Worm (Caenorhabditis elegans) whole organism, late embryonic: ENCODE results near the gene irld-51.

Source experiments
- C38D4.7 ChIP-seq: fragments of 200-800 bp; sonication (Bioruptor generic); optimal IDR thresholded peaks from 2 replicates; lab custom pipeline; 2018; ENCODE audit warnings: mild to moderate bottlenecking, missing genetic modification characterization, moderate library complexity, missing compliant biosample characterization
- T23F11.4 ChIP-seq: fragments of 200-800 bp; sonication (Bioruptor generic); optimal IDR thresholded peaks from 2 replicates; lab custom pipeline; 2018; ENCODE audit warnings: mild to moderate bottlenecking, missing genetic modification characterization, missing compliant biosample characterization
- Y22D7AL.16 ChIP-seq: sonication (generic microtip); optimal IDR thresholded peaks from 2 replicates; lab custom pipeline; 2016; ENCODE audit warnings: missing genetic modification characterization, missing compliant biosample characterization
- ama-1 ChIP-seq: fragments of 150-350 bp; optimal IDR thresholded peaks from 2 replicates; lab custom pipeline; 2014
- ceh-18 ChIP-seq: sonication (generic microtip); optimal IDR thresholded peaks from 2 replicates; lab custom pipeline; 2016; ENCODE audit warnings: missing genetic modification characterization, missing compliant biosample characterization
- ceh-22 ChIP-seq: sonication (generic microtip); optimal IDR thresholded peaks from 2 replicates; lab custom pipeline; 2017; ENCODE audit warnings: missing biosample characterization, missing genetic modification characterization
- ceh-24 ChIP-seq: sonication (generic microtip); optimal IDR thresholded peaks from 2 replicates; lab custom pipeline; 2016; ENCODE audit warnings: mild to moderate bottlenecking, missing genetic modification characterization, missing compliant biosample characterization
- ceh-30 ChIP-seq: fragments of 150-350 bp; optimal IDR thresholded peaks from 2 replicates; lab custom pipeline; 2014; ENCODE audit warnings: missing biosample characterization, missing genetic modification characterization
- ceh-31 ChIP-seq: sonication (generic microtip); optimal IDR thresholded peaks from 2 replicates; lab custom pipeline; 2016; ENCODE audit warnings: missing genetic modification characterization, missing compliant biosample characterization
- ceh-34 ChIP-seq: sonication (generic microtip); optimal IDR thresholded peaks from 2 replicates; lab custom pipeline; 2016; ENCODE audit warnings: mild to moderate bottlenecking, missing genetic modification characterization, missing compliant biosample characterization
- ceh-45 ChIP-seq: fragments of 200-800 bp; sonication (Bioruptor generic); IDR thresholded peaks from 2 replicates; pipeline ENCODE4 v1.3.6; 2022; ENCODE audit warnings: missing genetic modification reagents, missing genetic modification characterization, missing compliant biosample characterization
- ceh-48 ChIP-seq: sonication (generic microtip); optimal IDR thresholded peaks from 2 replicates; lab custom pipeline; 2016; ENCODE audit warnings: missing genetic modification characterization, inconsistent platforms, missing compliant biosample characterization
- ceh-6 ChIP-seq: fragments of 200-800 bp; sonication (Bioruptor generic); optimal IDR thresholded peaks from 2 replicates; lab custom pipeline; 2018; ENCODE audit warnings: mild to moderate bottlenecking, missing genetic modification characterization, missing compliant biosample characterization
- ceh-9 ChIP-seq: sonication (generic microtip); optimal IDR thresholded peaks from 2 replicates; lab custom pipeline; 2016; ENCODE audit warnings: mild to moderate bottlenecking, missing genetic modification characterization, inconsistent platforms, missing compliant biosample characterization
- che-1 ChIP-seq: sonication (generic microtip); optimal IDR thresholded peaks from 2 replicates; lab custom pipeline; 2016; ENCODE audit warnings: mild to moderate bottlenecking, missing genetic modification characterization, missing compliant biosample characterization
- dmd-4 ChIP-seq: sonication (generic microtip); optimal IDR thresholded peaks from 2 replicates; lab custom pipeline; 2016; ENCODE audit warnings: borderline replicate concordance, missing genetic modification characterization, missing compliant biosample characterization
- ets-4 ChIP-seq: sonication (generic microtip); optimal IDR thresholded peaks from 2 replicates; lab custom pipeline; 2016; ENCODE audit warnings: missing genetic modification characterization, missing compliant biosample characterization
- eyg-1 ChIP-seq: sonication (generic microtip); optimal IDR thresholded peaks from 2 replicates; lab custom pipeline; 2016; ENCODE audit warnings: missing genotype, missing genetic modification characterization, missing compliant biosample characterization
- fax-1 ChIP-seq: sonication (generic microtip); optimal IDR thresholded peaks from 2 replicates; lab custom pipeline; 2016; ENCODE audit warnings: missing genotype, missing genetic modification characterization, missing compliant biosample characterization
- gmeb-2 ChIP-seq: sonication (generic microtip); optimal IDR thresholded peaks from 2 replicates; lab custom pipeline; 2016; ENCODE audit warnings: missing genetic modification characterization, inconsistent platforms, missing compliant biosample characterization
- hlh-15 ChIP-seq: sonication (generic microtip); optimal IDR thresholded peaks from 2 replicates; lab custom pipeline; 2016; ENCODE audit warnings: missing genetic modification characterization, missing compliant biosample characterization
- hlh-30 ChIP-seq: sonication (generic microtip); optimal IDR thresholded peaks from 2 replicates; lab custom pipeline; 2017; ENCODE audit warnings: antibody characterized with exemption, missing genetic modification characterization, missing compliant biosample characterization; ENCODE audit not compliant: insufficient read depth
- hlh-8 ChIP-seq: sonication (generic microtip); optimal IDR thresholded peaks from 2 replicates; lab custom pipeline; 2016; ENCODE audit warnings: missing genotype, missing genetic modification characterization, missing compliant biosample characterization
- lim-6 ChIP-seq: sonication (generic microtip); optimal IDR thresholded peaks from 2 replicates; lab custom pipeline; 2016; ENCODE audit warnings: missing genetic modification characterization, missing compliant biosample characterization
- lin-11 ChIP-seq: fragments of 200-800 bp; sonication (Bioruptor generic); optimal IDR thresholded peaks from 2 replicates; lab custom pipeline; 2018; ENCODE audit warnings: mild to moderate bottlenecking, missing genetic modification characterization, missing compliant biosample characterization
- mec-3 ChIP-seq: sonication (generic microtip); optimal IDR thresholded peaks from 2 replicates; lab custom pipeline; 2016; ENCODE audit warnings: borderline replicate concordance, missing genetic modification characterization, missing compliant biosample characterization
- nhr-11 ChIP-seq: fragments of 150-350 bp; optimal IDR thresholded peaks from 2 replicates; lab custom pipeline; 2014; ENCODE audit warnings: missing biosample characterization, missing genetic modification characterization
- nhr-232 ChIP-seq: sonication (generic microtip); optimal IDR thresholded peaks from 2 replicates; lab custom pipeline; 2016; ENCODE audit warnings: missing genetic modification characterization, missing compliant biosample characterization
- pax-1 ChIP-seq: fragments of 150-350 bp; optimal IDR thresholded peaks from 2 replicates; lab custom pipeline; 2014; ENCODE audit warnings: missing biosample characterization, missing genetic modification characterization
- pha-2 ChIP-seq: sonication (generic microtip); optimal IDR thresholded peaks from 2 replicates; lab custom pipeline; 2017; ENCODE audit warnings: mild to moderate bottlenecking, missing genetic modification characterization, missing compliant biosample characterization
- pha-4 ChIP-seq: fragments of 150-350 bp; optimal IDR thresholded peaks from 2 replicates; lab custom pipeline; 2018; ENCODE audit warnings: missing biosample characterization, missing genetic modification reagents, missing genetic modification characterization
- ref-2 ChIP-seq: sonication (generic microtip); optimal IDR thresholded peaks from 2 replicates; lab custom pipeline; 2016; ENCODE audit warnings: missing genetic modification characterization, missing compliant biosample characterization
- rnt-1 ChIP-seq: sonication (generic microtip); optimal IDR thresholded peaks from 2 replicates; lab custom pipeline; 2016; ENCODE audit warnings: missing genetic modification characterization, missing compliant biosample characterization
- sox-2 ChIP-seq: fragments of 200-800 bp; sonication (Bioruptor generic); IDR thresholded peaks from 2 replicates; pipeline ENCODE4 v1.3.6; 2022; ENCODE audit warnings: missing genetic modification reagents, missing genetic modification characterization, missing compliant biosample characterization
- sox-4 ChIP-seq: sonication (generic microtip); optimal IDR thresholded peaks from 2 replicates; lab custom pipeline; 2017; ENCODE audit warnings: mild to moderate bottlenecking, missing genetic modification characterization, inconsistent platforms, missing compliant biosample characterization
- syd-9 ChIP-seq: sonication (generic microtip); optimal IDR thresholded peaks from 2 replicates; lab custom pipeline; 2016; ENCODE audit warnings: mild to moderate bottlenecking, missing genetic modification characterization, moderate library complexity, missing compliant biosample characterization
- tbx-7 ChIP-seq: sonication (generic microtip); optimal IDR thresholded peaks from 2 replicates; lab custom pipeline; 2016; ENCODE audit warnings: missing genotype, missing genetic modification characterization, missing compliant biosample characterization
- ttx-3 ChIP-seq: sonication (generic microtip); optimal IDR thresholded peaks from 2 replicates; lab custom pipeline; 2016; ENCODE audit warnings: missing genetic modification reagents, missing genetic modification characterization, missing compliant biosample characterization
- unc-3 ChIP-seq, 2 experiments: fragments of 200-800 bp in 1 of 2; sonication (Bioruptor generic) in 1 of 2; sonication (generic microtip) in 1 of 2; conservative IDR thresholded peaks in 1 of 2; optimal IDR thresholded peaks in 1 of 2; 2 replicates each; pipeline versions ENCODE4 v1.3.6 to Lab custom; 2016 to 2022; ENCODE audit warnings: missing compliant biosample characterization in 2 of 2, missing genetic modification characterization in 2 of 2, missing genetic modification reagents in 1 of 2
- unc-42 ChIP-seq: sonication (generic microtip); optimal IDR thresholded peaks from 2 replicates; lab custom pipeline; 2016; ENCODE audit warnings: missing genotype, missing genetic modification characterization, missing compliant biosample characterization

irld-51 gene

DNA sequence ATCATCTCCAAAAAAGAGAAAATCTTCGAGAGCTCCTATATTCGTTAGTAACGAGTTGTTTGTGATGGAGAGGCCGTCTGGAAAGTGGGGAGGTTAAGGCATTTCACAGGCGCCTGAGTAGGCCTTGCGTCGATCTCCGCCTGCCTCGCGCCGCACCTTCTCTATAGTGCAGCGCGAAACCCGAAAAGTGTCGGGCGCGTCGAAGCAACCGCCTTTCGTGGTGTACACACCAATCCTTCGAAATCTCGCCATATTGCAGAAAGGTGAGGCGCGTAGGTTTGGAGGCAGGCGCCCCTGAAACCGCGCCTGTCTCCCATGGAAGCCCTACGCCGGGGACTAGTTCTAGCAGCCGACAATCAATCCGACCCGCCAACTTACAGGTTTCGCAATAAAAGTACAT lies 22.7 kb downstream of the irld-51 start:
- no peak for TF ChIP-seq gmeb-2 (tag; lab: Kevin White, UChicago)
- no peak for TF ChIP-seq dmd-4 (tag; lab: Kevin White, UChicago)
- TF ChIP-seq ttx-3 (tag; lab: Kevin White, UChicago), result no peak
- no peak for TF ChIP-seq ceh-9 (tag; lab: Kevin White, UChicago)

DNA sequence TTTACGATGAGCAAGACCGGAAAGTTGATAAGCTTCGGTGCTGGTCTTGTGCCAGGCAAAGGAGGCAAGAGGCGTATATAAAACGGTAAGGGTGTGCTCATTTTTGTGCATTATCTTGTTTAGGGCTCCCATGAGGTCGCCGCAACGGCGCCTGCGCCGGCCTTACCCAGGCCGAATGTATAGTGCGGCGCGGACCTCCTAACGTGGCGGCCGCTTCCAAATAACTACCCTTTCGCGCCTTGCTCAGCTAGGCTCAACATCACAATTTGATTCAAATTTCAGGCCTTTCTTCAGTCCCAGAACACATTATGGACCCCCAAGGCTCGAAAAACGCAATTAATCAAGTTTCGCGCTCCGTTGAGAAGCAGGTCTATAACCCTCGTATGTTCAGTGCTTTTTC lies 25.0 kb downstream of the irld-51 start, which contains the start of the genes ZK355.3 and ZK355.8:
ZK355.3 (minus strand) TSS at position 101 of the 400 bp plus-strand sequence.
ZK355.8 (plus strand) TSS at position 272 of the 400 bp plus-strand sequence.
- TF ChIP-seq unc-42 (tag; lab: Kevin White, UChicago) (no peak), ceh-22 (tag; lab: Kevin White, UChicago) (no peak), ceh-6 (GFP tag; lab: Kevin White, UChicago) (no peak), nhr-232 (tag; lab: Kevin White, UChicago) (no peak), pha-2 (no peak), ceh-24 (no peak), C38D4.7 (GFP tag; lab: Kevin White, UChicago) (no peak), hlh-15 (tag; lab: Kevin White, UChicago) (no peak), Y22D7AL.16 (tag; lab: Kevin White, UChicago) (no peak), ceh-31 (no peak), ceh-48 (tag; lab: Kevin White, UChicago) (no peak), fax-1 (tag; lab: Kevin White, UChicago) (no peak), lin-11 (tag; lab: Kevin White, UChicago) (no peak), che-1 (tag; lab: Kevin White, UChicago) (no peak), rnt-1 (no peak), ceh-34 (tag; lab: Kevin White, UChicago) (no peak), ttx-3 (tag; lab: Kevin White, UChicago) (no peak)

DNA sequence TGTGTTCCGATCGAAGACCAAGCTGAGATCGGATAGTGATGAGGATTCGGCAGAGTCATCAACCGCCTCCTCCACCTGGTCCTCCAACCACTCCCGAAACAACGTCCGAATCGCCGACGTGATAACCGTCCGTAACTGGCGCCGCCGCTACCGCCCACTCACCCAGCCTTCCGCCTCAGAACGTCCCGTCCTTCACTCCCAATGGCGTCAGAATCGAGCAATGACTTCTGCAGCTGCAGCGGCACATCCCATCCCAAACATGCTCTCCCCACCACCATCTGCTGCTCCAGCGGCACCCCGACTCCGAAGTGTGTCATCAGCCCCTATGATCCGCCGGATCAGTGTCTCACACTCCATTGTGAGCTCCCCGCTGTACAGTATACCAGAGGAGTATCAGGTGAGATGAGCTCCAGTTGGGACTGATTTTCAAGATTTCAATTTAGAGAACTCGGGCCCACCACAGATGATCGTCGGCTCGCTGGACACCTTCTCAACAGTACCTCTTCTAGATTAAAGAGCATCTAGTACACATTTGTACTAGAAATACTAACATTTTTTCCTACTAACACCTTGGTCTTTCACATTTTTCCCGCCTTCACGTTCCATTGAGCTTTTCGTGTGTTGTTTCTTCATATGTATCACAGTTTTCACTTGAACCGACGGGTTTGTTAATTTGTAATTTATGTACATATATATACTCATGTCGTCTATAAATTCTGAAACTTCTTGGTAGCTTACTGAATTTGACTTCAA lies 26.5 kb downstream of the irld-51 start:
- TF ChIP-seq sox-2 (GFP tag; lab: Robert Waterston, UW) (no peak), pha-4 (tag; lab: Kevin White, UChicago) (no peak), hlh-8 (tag; lab: Kevin White, UChicago) (no peak), nhr-11 (tag; lab: Kevin White, UChicago) (no peak), lim-6 (tag; lab: Kevin White, UChicago) (no peak), pax-1 (no peak), Y22D7AL.16 (tag; lab: Kevin White, UChicago) (no peak), T23F11.4 (GFP tag; lab: Kevin White, UChicago) (no peak), tbx-7 (no peak), syd-9 (tag; lab: Kevin White, UChicago) (no peak), ceh-45 (GFP tag; lab: Robert Waterston, UW) (no peak), ceh-48 (tag; lab: Kevin White, UChicago) (no peak), ref-2 (tag; lab: Kevin White, UChicago) (no peak), che-1 (tag; lab: Kevin White, UChicago) (no peak), hlh-30 (no peak), ceh-18 (tag; lab: Kevin White, UChicago) (no peak), gmeb-2 (tag; lab: Kevin White, UChicago) (no peak), pha-2 (no peak), ceh-30 (tag; lab: Kevin White, UChicago) (no peak)

DNA sequence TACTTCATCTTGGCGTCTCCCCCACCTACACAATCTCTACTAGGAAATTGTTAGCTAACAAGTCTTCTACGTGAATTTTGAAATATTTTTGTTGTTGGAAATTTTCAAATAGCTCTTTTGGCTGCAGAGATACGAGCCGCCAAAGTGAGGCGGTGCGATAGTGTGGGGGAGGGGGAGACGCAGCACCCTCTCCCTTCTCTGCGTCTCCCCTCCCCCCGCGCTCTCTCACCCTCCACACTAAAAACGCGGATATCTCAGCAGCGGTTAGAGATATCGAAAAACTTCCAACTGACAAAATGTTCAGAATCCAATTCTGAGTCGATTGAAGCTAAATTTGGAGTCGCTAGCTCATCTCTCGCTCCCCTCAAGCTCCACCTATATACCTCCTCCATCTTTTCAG lies 27.5 kb downstream of the irld-51 start:
- no peak for TF ChIP-seq ama-1 (lab: Kevin White, UChicago)
- no peak for TF ChIP-seq mec-3 (tag; lab: Kevin White, UChicago)
- TF ChIP-seq sox-4 (tag; lab: Kevin White, UChicago), result no peak
- no peak for TF ChIP-seq ceh-9 (tag; lab: Kevin White, UChicago)
- no peak for TF ChIP-seq ref-2 (tag; lab: Kevin White, UChicago)
- TF ChIP-seq rnt-1, result no peak
- TF ChIP-seq ceh-48 (tag; lab: Kevin White, UChicago), result no peak
- TF ChIP-seq ets-4 (tag; lab: Kevin White, UChicago), result no peak
- no peak for TF ChIP-seq eyg-1 (tag; lab: Kevin White, UChicago)
- no peak for TF ChIP-seq syd-9 (tag; lab: Kevin White, UChicago)
- no peak for TF ChIP-seq lim-6 (tag; lab: Kevin White, UChicago)
- no peak for TF ChIP-seq unc-3 (GFP tag; conservative IDR thresholded peaks at IDR 0.05; lab: Robert Waterston, UW)
- no peak for TF ChIP-seq unc-3 (tag; optimal IDR thresholded peaks at IDR 0.05; lab: Kevin White, UChicago)
